Worm (Caenorhabditis elegans): Measurements from ENCODE around the gene snf-3.

The snf-3 gene

ce11 chrII:1085546-1085945, 6.3 kb upstream of the snf-3 start:
- TF ChIP-seq tra-4 (tag; optimal IDR thresholded peaks at IDR 0.05) (no peak), ama-1 (optimal IDR thresholded peaks at IDR 0.05) (no peak), hmbx-1 (tag; optimal IDR thresholded peaks at IDR 0.05) (no peak), flt-1 (GFP tag; IDR thresholded peaks at IDR 0.05) (no peak), ceh-36 (tag; optimal IDR thresholded peaks at IDR 0.05) (no peak), B0310.2 (tag; optimal IDR thresholded peaks at IDR 0.05) (no peak), tbx-11 (GFP tag; IDR thresholded peaks at IDR 0.05) (no peak), ceh-13 (GFP tag; optimal IDR thresholded peaks at IDR 0.05) (no peak), sea-1 (GFP tag; conservative IDR thresholded peaks at IDR 0.05) (no peak), ets-7 (tag; optimal IDR thresholded peaks at IDR 0.05) (no peak), pes-1 (GFP tag; IDR thresholded peaks at IDR 0.05) (no peak), tbx-37 (GFP tag; conservative IDR thresholded peaks at IDR 0.05) (no peak)

- TF ChIP-seq sea-1 (GFP tag; conservative IDR thresholded peaks at IDR 0.05) (no peak), hmbx-1 (tag; optimal IDR thresholded peaks at IDR 0.05) (no peak), B0310.2 (tag; optimal IDR thresholded peaks at IDR 0.05) (no peak)
Observed at ce11 chrII:1086479-1086878, 5.3 kb upstream of the snf-3 start.

- TF ChIP-seq ceh-13 (GFP tag; optimal IDR thresholded peaks at IDR 0.05) (no peak), hmbx-1 (tag; optimal IDR thresholded peaks at IDR 0.05) (no peak), ets-7 (tag; optimal IDR thresholded peaks at IDR 0.05) (no peak), F13C5.2 (tag; optimal IDR thresholded peaks at IDR 0.05) (no peak), scrt-1 (GFP tag; IDR thresholded peaks at IDR 0.05) (no peak), ama-1 (optimal IDR thresholded peaks at IDR 0.05) (no peak), tra-4 (tag; optimal IDR thresholded peaks at IDR 0.05) (no peak), B0310.2 (tag; optimal IDR thresholded peaks at IDR 0.05) (no peak), sea-1 (GFP tag; conservative IDR thresholded peaks at IDR 0.05) (no peak), tbx-11 (GFP tag; IDR thresholded peaks at IDR 0.05) (no peak), aly-1 (tag; optimal IDR thresholded peaks at IDR 0.05) (no peak), flt-1 (GFP tag; IDR thresholded peaks at IDR 0.05) (no peak), pes-1 (GFP tag; IDR thresholded peaks at IDR 0.05) (no peak), hmg-4 (GFP tag; optimal IDR thresholded peaks at IDR 0.05) (no peak), tbx-37 (GFP tag; conservative IDR thresholded peaks at IDR 0.05) (no peak), hnd-1 (tag; optimal IDR thresholded peaks at IDR 0.05) (no peak), ceh-36 (tag; optimal IDR thresholded peaks at IDR 0.05) (no peak)
Observed at ce11 chrII:1088527-1089230, 3.1 kb upstream of the snf-3 start.

ce11 chrII:1090743-1091142, 1.1 kb upstream of the snf-3 start:
- TF ChIP-seq tbx-11 (GFP tag; IDR thresholded peaks at IDR 0.05) (no peak), flt-1 (GFP tag; IDR thresholded peaks at IDR 0.05) (no peak), scrt-1 (GFP tag; IDR thresholded peaks at IDR 0.05) (no peak), ceh-36 (tag; optimal IDR thresholded peaks at IDR 0.05) (no peak), B0310.2 (tag; optimal IDR thresholded peaks at IDR 0.05) (no peak), hmg-4 (GFP tag; optimal IDR thresholded peaks at IDR 0.05) (no peak), pes-1 (GFP tag; IDR thresholded peaks at IDR 0.05) (no peak), tra-4 (tag; optimal IDR thresholded peaks at IDR 0.05) (no peak), tbx-37 (GFP tag; conservative IDR thresholded peaks at IDR 0.05) (no peak), ama-1 (optimal IDR thresholded peaks at IDR 0.05) (no peak), sea-1 (GFP tag; conservative IDR thresholded peaks at IDR 0.05) (no peak), hmbx-1 (tag; optimal IDR thresholded peaks at IDR 0.05) (no peak), ceh-13 (GFP tag; optimal IDR thresholded peaks at IDR 0.05) (no peak), aly-1 (tag; optimal IDR thresholded peaks at IDR 0.05) (no peak), hnd-1 (tag; optimal IDR thresholded peaks at IDR 0.05) (no peak), F13C5.2 (tag; optimal IDR thresholded peaks at IDR 0.05) (no peak), ets-7 (tag; optimal IDR thresholded peaks at IDR 0.05) (no peak)

ce11 chrII:1100719-1101118, 8.9 kb downstream of the snf-3 start, which contains the start of gene pho-14:
pho-14 (minus strand) TSS chrII:1100819.
- TF ChIP-seq pes-1 (GFP tag; IDR thresholded peaks at IDR 0.05) (no peak), ceh-36 (tag; optimal IDR thresholded peaks at IDR 0.05) (no peak), tra-4 (tag; optimal IDR thresholded peaks at IDR 0.05) (no peak), flt-1 (GFP tag; IDR thresholded peaks at IDR 0.05) (no peak), hmbx-1 (tag; optimal IDR thresholded peaks at IDR 0.05) (no peak), F13C5.2 (tag; optimal IDR thresholded peaks at IDR 0.05) (no peak), hmg-4 (GFP tag; optimal IDR thresholded peaks at IDR 0.05) (no peak), tbx-11 (GFP tag; IDR thresholded peaks at IDR 0.05) (no peak), tbx-37 (GFP tag; conservative IDR thresholded peaks at IDR 0.05) (no peak), scrt-1 (GFP tag; IDR thresholded peaks at IDR 0.05) (no peak), aly-1 (tag; optimal IDR thresholded peaks at IDR 0.05) (no peak), sea-1 (GFP tag; conservative IDR thresholded peaks at IDR 0.05) (no peak), ets-7 (tag; optimal IDR thresholded peaks at IDR 0.05) (no peak), B0310.2 (tag; optimal IDR thresholded peaks at IDR 0.05) (no peak), ama-1 (optimal IDR thresholded peaks at IDR 0.05) (no peak), ceh-13 (GFP tag; optimal IDR thresholded peaks at IDR 0.05) (no peak), hnd-1 (tag; optimal IDR thresholded peaks at IDR 0.05) (no peak)

- no peak for TF ChIP-seq ama-1 (optimal IDR thresholded peaks at IDR 0.05)
- no peak for TF ChIP-seq tbx-11 (GFP tag; IDR thresholded peaks at IDR 0.05)
- no peak for TF ChIP-seq hmg-4 (GFP tag; optimal IDR thresholded peaks at IDR 0.05)
- TF ChIP-seq pes-1 (GFP tag; IDR thresholded peaks at IDR 0.05) = no peak
- no peak for TF ChIP-seq ceh-13 (GFP tag; optimal IDR thresholded peaks at IDR 0.05)
- no peak for TF ChIP-seq sea-1 (GFP tag; conservative IDR thresholded peaks at IDR 0.05)
- TF ChIP-seq hmbx-1 (tag; optimal IDR thresholded peaks at IDR 0.05) = no peak
- no peak for TF ChIP-seq F13C5.2 (tag; optimal IDR thresholded peaks at IDR 0.05)
- no peak for TF ChIP-seq tra-4 (tag; optimal IDR thresholded peaks at IDR 0.05)
- TF ChIP-seq ceh-36 (tag; optimal IDR thresholded peaks at IDR 0.05) = no peak
Observed at ce11 chrII:1101413-1101812, 9.6 kb downstream of the snf-3 start.

- TF ChIP-seq flt-1 (GFP tag; IDR thresholded peaks at IDR 0.05) (no peak), tbx-37 (GFP tag; conservative IDR thresholded peaks at IDR 0.05) (no peak), tra-4 (tag; optimal IDR thresholded peaks at IDR 0.05) (no peak), F13C5.2 (tag; optimal IDR thresholded peaks at IDR 0.05) (no peak), hmg-4 (GFP tag; optimal IDR thresholded peaks at IDR 0.05) (no peak), ama-1 (optimal IDR thresholded peaks at IDR 0.05) (no peak), hnd-1 (tag; optimal IDR thresholded peaks at IDR 0.05) (no peak), hmbx-1 (tag; optimal IDR thresholded peaks at IDR 0.05) (no peak), pes-1 (GFP tag; IDR thresholded peaks at IDR 0.05) (no peak), tbx-11 (GFP tag; IDR thresholded peaks at IDR 0.05) (no peak), ets-7 (tag; optimal IDR thresholded peaks at IDR 0.05) (no peak), ceh-36 (tag; optimal IDR thresholded peaks at IDR 0.05) (no peak), aly-1 (tag; optimal IDR thresholded peaks at IDR 0.05) (no peak), ceh-13 (GFP tag; optimal IDR thresholded peaks at IDR 0.05) (no peak), scrt-1 (GFP tag; IDR thresholded peaks at IDR 0.05) (no peak)
Observed at ce11 chrII:1102209-1102608, 10.4 kb downstream of the snf-3 start.
